Fruit fly (Drosophila melanogaster) whole organism, prepupa: Measurements from ENCODE around the gene papi.

Experiments
- CG10631 ChIP-seq: fragments of 200-800 bp; sonication (Bioruptor generic); optimal IDR thresholded peaks from 2 replicates; lab custom pipeline; 2016; ENCODE audit warnings: missing biosample characterization, missing genetic modification characterization
- CG10669 ChIP-seq: fragments of 200-800 bp; sonication (Bioruptor generic); optimal IDR thresholded peaks from 3 replicates; lab custom pipeline; 2018; ENCODE audit warnings: missing biosample characterization, mild to moderate bottlenecking, missing genetic modification characterization, moderate library complexity
- CG11294 ChIP-seq: fragments of 200-800 bp; sonication (Bioruptor generic); IDR thresholded peaks from 2 replicates; pipeline ENCODE4 v1.3.6; 2022; ENCODE audit warnings: missing biosample characterization, missing genetic modification characterization
- CG11902 ChIP-seq: fragments of 200-800 bp; sonication (Bioruptor generic); optimal IDR thresholded peaks from 3 replicates; lab custom pipeline; 2016; ENCODE audit warnings: missing biosample characterization, missing genetic modification characterization
- CG1621 ChIP-seq: fragments of 200-800 bp; sonication (Bioruptor generic); optimal IDR thresholded peaks from 3 replicates; lab custom pipeline; 2018; ENCODE audit warnings: missing biosample characterization, mild to moderate bottlenecking, missing genetic modification characterization
- CG16779 ChIP-seq: fragments of 200-800 bp; sonication (Bioruptor generic); optimal IDR thresholded peaks from 3 replicates; lab custom pipeline; 2017; ENCODE audit warnings: missing biosample characterization, mild to moderate bottlenecking, missing genetic modification characterization
- CG3032 ChIP-seq: fragments of 200-800 bp; optimal IDR thresholded peaks from 2 replicates; lab custom pipeline; 2019; ENCODE audit warnings: missing biosample characterization, mild to moderate bottlenecking, missing genetic modification characterization, moderate library complexity
- CG31627 ChIP-seq: fragments of 200-800 bp; sonication (Bioruptor generic); optimal IDR thresholded peaks from 3 replicates; lab custom pipeline; 2016; ENCODE audit warnings: missing biosample characterization, missing genetic modification characterization
- CG32006 ChIP-seq: fragments of 200-800 bp; sonication (Bioruptor generic); optimal IDR thresholded peaks from 3 replicates; lab custom pipeline; 2017; ENCODE audit warnings: missing biosample characterization, mild to moderate bottlenecking, missing genetic modification characterization
- CG34406 ChIP-seq: fragments of 200-800 bp; sonication (Bioruptor generic); optimal IDR thresholded peaks from 3 replicates; lab custom pipeline; 2016; ENCODE audit warnings: missing biosample characterization, missing genetic modification characterization
- CG6163 ChIP-seq: fragments of 200-800 bp; sonication (Bioruptor generic); IDR thresholded peaks from 3 replicates; pipeline ENCODE4 v1.3.6; 2022; ENCODE audit warnings: missing biosample characterization, missing genetic modification characterization
- CG6276 ChIP-seq: fragments of 200-800 bp; sonication (Bioruptor generic); optimal IDR thresholded peaks from 2 replicates; lab custom pipeline; 2017; ENCODE audit warnings: missing biosample characterization, mild to moderate bottlenecking, missing genetic modification characterization
- CG6808 ChIP-seq: fragments of 200-800 bp; sonication (Bioruptor generic); optimal IDR thresholded peaks from 3 replicates; lab custom pipeline; 2017; ENCODE audit warnings: missing biosample characterization, missing genetic modification characterization, mild to moderate bottlenecking, moderate library complexity, missing genetic modification reagents
- CG6854 ChIP-seq: fragments of 200-800 bp; sonication (Bioruptor generic); optimal IDR thresholded peaks from 2 replicates; lab custom pipeline; 2017; ENCODE audit warnings: missing biosample characterization, mild to moderate bottlenecking, missing genetic modification characterization
- CG7368 ChIP-seq: fragments of 200-800 bp; sonication (Bioruptor generic); optimal IDR thresholded peaks from 3 replicates; lab custom pipeline; 2016; ENCODE audit warnings: missing biosample characterization, missing genetic modification characterization
- CG8119 ChIP-seq: fragments of 200-800 bp; sonication (Bioruptor generic); IDR thresholded peaks from 3 replicates; pipeline ENCODE4 v1.3.6; 2022; ENCODE audit warnings: missing biosample characterization, missing genetic modification characterization
- CG8319 ChIP-seq: fragments of 200-800 bp; sonication (Bioruptor generic); optimal IDR thresholded peaks from 3 replicates; lab custom pipeline; 2016; ENCODE audit warnings: missing biosample characterization, missing genetic modification characterization
- CG8632 ChIP-seq: fragments of 200-800 bp; sonication (Bioruptor generic); optimal IDR thresholded peaks from 3 replicates; lab custom pipeline; 2016; ENCODE audit warnings: missing biosample characterization, missing genetic modification characterization
- CG9139 ChIP-seq: fragments of 200-800 bp; sonication (Bioruptor generic); optimal IDR thresholded peaks from 3 replicates; lab custom pipeline; 2017; ENCODE audit warnings: missing biosample characterization, mild to moderate bottlenecking, missing genetic modification characterization
- Eip78C ChIP-seq: fragments of 200-800 bp; sonication (Bioruptor generic); peaks from one replicate; lab custom pipeline; 2016; ENCODE audit warnings: missing biosample characterization, missing genetic modification characterization
- Eip93F ChIP-seq: fragments of 200-800 bp; sonication (Bioruptor generic); optimal IDR thresholded peaks from 2 replicates; lab custom pipeline; 2016; ENCODE audit warnings: missing biosample characterization, mild to moderate bottlenecking, missing genetic modification characterization
- Ets21C ChIP-seq: fragments of 200-800 bp; sonication (Bioruptor generic); optimal IDR thresholded peaks from 3 replicates; lab custom pipeline; 2016; ENCODE audit warnings: missing biosample characterization, missing genetic modification characterization
- Ets96B ChIP-seq: fragments of 200-800 bp; optimal IDR thresholded peaks from 2 replicates; lab custom pipeline; 2019; ENCODE audit warnings: missing biosample characterization, mild to moderate bottlenecking, missing genetic modification characterization, moderate library complexity
- Gug ChIP-seq: fragments of 200-800 bp; sonication (Bioruptor generic); IDR thresholded peaks from 2 replicates; pipeline ENCODE4 v1.3.6; 2022; ENCODE audit warnings: missing biosample characterization, missing genetic modification characterization
- Hr38 ChIP-seq: sonication (Bioruptor generic); optimal IDR thresholded peaks from 2 replicates; lab custom pipeline; 2016; ENCODE audit warnings: missing biosample characterization, missing genetic modification characterization
- Hr39 ChIP-seq: fragments of 200-800 bp; sonication (Bioruptor generic); optimal IDR thresholded peaks from 2 replicates; lab custom pipeline; 2016; ENCODE audit warnings: missing biosample characterization, missing genetic modification characterization
- Hr4 ChIP-seq: fragments of 200-800 bp; sonication (Bioruptor generic); optimal IDR thresholded peaks from 3 replicates; lab custom pipeline; 2016; ENCODE audit warnings: missing biosample characterization, missing genetic modification characterization
- Lpt ChIP-seq: fragments of 200-800 bp; sonication (Bioruptor generic); optimal IDR thresholded peaks from 3 replicates; lab custom pipeline; 2016; ENCODE audit warnings: missing biosample characterization, missing genetic modification characterization
- OdsH ChIP-seq: fragments of 200-800 bp; sonication (Bioruptor generic); optimal IDR thresholded peaks from 3 replicates; lab custom pipeline; 2016; ENCODE audit warnings: missing biosample characterization, missing genetic modification characterization
- Smox ChIP-seq: fragments of 200-800 bp; sonication (Bioruptor generic); optimal IDR thresholded peaks from 3 replicates; lab custom pipeline; 2016; ENCODE audit warnings: missing biosample characterization, missing genetic modification characterization
- Sox102F ChIP-seq: fragments of 200-800 bp; sonication (Bioruptor generic); optimal IDR thresholded peaks from 2 replicates; lab custom pipeline; 2016; ENCODE audit warnings: missing biosample characterization, mild to moderate bottlenecking, missing genetic modification characterization
- Sox14 ChIP-seq: fragments of 200-800 bp; sonication (Bioruptor generic); optimal IDR thresholded peaks from 3 replicates; lab custom pipeline; 2016; ENCODE audit warnings: missing biosample characterization, missing genetic modification characterization
- Sox15 ChIP-seq: fragments of 200-800 bp; sonication (Bioruptor generic); optimal IDR thresholded peaks from 3 replicates; lab custom pipeline; 2016; ENCODE audit warnings: missing biosample characterization, missing genetic modification characterization
- achi ChIP-seq: fragments of 200-800 bp; sonication (Bioruptor generic); optimal IDR thresholded peaks from 3 replicates; lab custom pipeline; 2016; ENCODE audit warnings: missing biosample characterization, missing genetic modification characterization
- acj6 ChIP-seq: fragments of 200-800 bp; sonication (Bioruptor generic); optimal IDR thresholded peaks from 3 replicates; lab custom pipeline; 2016; ENCODE audit warnings: missing biosample characterization, missing genetic modification characterization
- cyc ChIP-seq: fragments of 200-800 bp; sonication (Bioruptor generic); optimal IDR thresholded peaks from 3 replicates; lab custom pipeline; 2016; ENCODE audit warnings: missing biosample characterization, missing genetic modification characterization
- dac ChIP-seq: fragments of 200-800 bp; sonication (Bioruptor generic); optimal IDR thresholded peaks from 2 replicates; lab custom pipeline; 2017; ENCODE audit warnings: missing biosample characterization, mild to moderate bottlenecking, missing genetic modification characterization
- dsx ChIP-seq: fragments of 200-800 bp; optimal IDR thresholded peaks from 3 replicates; lab custom pipeline; 2019; ENCODE audit warnings: missing biosample characterization, mild to moderate bottlenecking, missing genetic modification characterization, moderate library complexity; ENCODE audit not compliant: poor library complexity, severe bottlenecking
- fd59A ChIP-seq: fragments of 200-800 bp; sonication (Bioruptor generic); optimal IDR thresholded peaks from 2 replicates; lab custom pipeline; 2017; ENCODE audit warnings: missing biosample characterization, mild to moderate bottlenecking, missing genetic modification characterization, missing genetic modification reagents
- fkh ChIP-seq: fragments of 200-800 bp; sonication (Bioruptor generic); optimal IDR thresholded peaks from 3 replicates; lab custom pipeline; 2017; ENCODE audit warnings: missing biosample characterization, mild to moderate bottlenecking, missing genetic modification characterization, moderate library complexity
- pdm3 ChIP-seq: fragments of 200-800 bp; sonication (Bioruptor generic); optimal IDR thresholded peaks from 3 replicates; lab custom pipeline; 2016; ENCODE audit warnings: missing biosample characterization, missing genetic modification characterization
- ss ChIP-seq, 2 experiments: fragments of 200-800 bp; sonication (Bioruptor generic); optimal IDR thresholded peaks; 2 replicates in 1 of 2; 3 replicates in 1 of 2; lab custom pipeline; 2017 to 2018; ENCODE audit warnings: mild to moderate bottlenecking in 2 of 2, missing biosample characterization in 2 of 2, missing genetic modification characterization in 2 of 2, moderate library complexity in 1 of 2
- svp ChIP-seq: fragments of 200-800 bp; sonication (Bioruptor generic); peaks from one replicate; lab custom pipeline; 2016; ENCODE audit warnings: missing biosample characterization, missing genetic modification characterization
- topi ChIP-seq: fragments of 200-800 bp; sonication (Bioruptor generic); optimal IDR thresholded peaks from 3 replicates; lab custom pipeline; 2016; ENCODE audit warnings: missing biosample characterization, missing genetic modification characterization
- vri ChIP-seq: fragments of 200-800 bp; sonication (Bioruptor generic); optimal IDR thresholded peaks from 3 replicates; lab custom pipeline; 2016; ENCODE audit warnings: missing biosample characterization, mild to moderate bottlenecking, missing genetic modification characterization

papi gene

DNA sequence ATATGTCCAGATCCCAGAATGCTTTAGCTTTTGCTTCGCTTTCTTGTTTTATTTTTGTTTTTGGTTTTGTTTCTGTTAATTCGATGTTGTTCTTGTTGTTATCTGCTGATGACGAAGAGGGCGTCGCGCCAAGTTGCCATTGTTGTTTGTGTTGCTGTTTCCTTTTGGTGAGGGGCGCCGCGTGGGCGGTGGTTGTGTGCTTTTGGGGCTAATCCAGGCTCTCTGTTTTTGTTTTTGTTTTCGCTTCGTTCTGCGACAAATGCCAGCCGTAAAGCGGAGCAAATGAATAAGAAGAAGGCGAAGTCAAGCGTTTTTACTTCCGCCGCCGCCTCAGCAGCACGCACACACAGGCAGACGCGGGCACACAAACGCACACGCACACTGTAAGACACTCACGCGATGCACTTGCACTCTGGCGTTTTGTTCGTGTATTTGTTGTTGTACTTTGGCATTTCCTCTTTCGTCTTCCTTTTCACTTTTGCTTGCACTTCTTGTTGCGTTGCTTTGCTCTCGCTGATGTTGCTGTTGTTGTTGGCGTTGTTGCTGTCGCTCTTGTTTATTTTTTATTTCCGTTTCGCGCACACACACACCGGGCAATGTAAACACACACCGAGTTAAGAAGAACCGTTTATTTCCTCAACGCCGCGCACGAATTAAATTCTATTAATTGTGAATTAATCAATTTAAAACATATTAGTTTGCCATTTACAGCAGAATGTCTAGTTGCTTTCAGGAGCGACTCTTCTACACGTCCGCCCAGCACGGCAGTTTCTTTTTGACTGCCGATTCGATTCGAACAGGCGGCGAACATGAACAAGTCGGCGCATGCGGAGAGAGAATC, 42.4 kb upstream of the papi start, which contains the start of gene aop (continued):
- TF ChIP-seq CG6854 = peak; percentile 54
- TF ChIP-seq CG31627 = no peak
- TF ChIP-seq Hr4 = no peak
- TF ChIP-seq Sox14 (GFP tag; lab: Kevin White, UChicago) = peak; percentile 42
- no peak for TF ChIP-seq Sox15
- no peak for TF ChIP-seq OdsH (GFP tag; lab: Kevin White, UChicago)
- peak; percentile 25 for TF ChIP-seq CG8632
- no peak for TF ChIP-seq CG10631 (GFP tag; lab: Kevin White, UChicago)
- TF ChIP-seq svp (GFP tag; lab: Kevin White, UChicago) = peak; percentile 85
- TF ChIP-seq CG11294 = no peak
- TF ChIP-seq CG11902 (GFP tag; lab: Kevin White, UChicago) = no peak
- TF ChIP-seq CG8319 = no peak
- peak; percentile 70 for TF ChIP-seq fkh (GFP tag; lab: Kevin White, UChicago)
- TF ChIP-seq Ets96B (tag; lab: Kevin White, UChicago) = peak; percentile 29
- peak; percentile 38 for TF ChIP-seq Smox (GFP tag; lab: Kevin White, UChicago)
- peak; percentile 52 for TF ChIP-seq vri
- peak; percentile 68 for TF ChIP-seq Eip78C
- peak; percentile 60 for TF ChIP-seq CG16779 (tag; lab: Kevin White, UChicago)
- TF ChIP-seq cyc (GFP tag; lab: Kevin White, UChicago) = no peak
- peak; percentile 65 for TF ChIP-seq CG6163
- peak; percentile 54 for TF ChIP-seq topi (GFP tag; lab: Kevin White, UChicago)
- TF ChIP-seq Hr38 (GFP tag; lab: Kevin White, UChicago) = no peak
- TF ChIP-seq acj6 = no peak
- TF ChIP-seq Lpt (GFP tag; lab: Kevin White, UChicago) = no peak
- TF ChIP-seq ss (GFP tag; optimal IDR thresholded peaks at IDR 0.05; lab: Kevin White, UChicago) = peak; percentile 68 to 83
- TF ChIP-seq Hr39 (GFP tag; lab: Kevin White, UChicago) = no peak
- TF ChIP-seq CG6808 (GFP tag; lab: Kevin White, UChicago) = peak; percentile 40
- TF ChIP-seq CG9139 = peak; percentile 49
- TF ChIP-seq Eip93F (GFP tag; lab: Kevin White, UChicago) = peak; percentile 55

DNA sequence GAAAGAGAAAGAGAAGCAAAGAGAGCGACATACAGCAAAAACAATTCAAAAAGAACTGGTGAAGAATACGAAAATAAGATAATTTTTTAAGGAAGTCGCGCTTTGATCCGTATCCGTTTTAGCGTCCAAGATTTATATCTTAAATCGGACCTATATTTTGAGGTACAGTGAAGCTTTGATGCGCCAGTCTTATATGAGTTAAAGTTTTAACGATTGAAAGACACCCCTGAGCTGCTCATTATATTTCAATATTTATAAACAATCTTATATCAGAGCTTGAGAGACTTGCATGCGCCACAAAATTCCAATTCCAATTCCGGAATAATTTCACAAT, 41.8 kb upstream of the papi start:
- TF ChIP-seq svp (GFP tag; lab: Kevin White, UChicago) = peak; percentile 67
- TF ChIP-seq Hr4 = peak; percentile 69
- TF ChIP-seq Sox102F = no peak
- no peak for TF ChIP-seq cyc (GFP tag; lab: Kevin White, UChicago)
- peak; percentile 35 for TF ChIP-seq achi
- TF ChIP-seq Sox14 (GFP tag; lab: Kevin White, UChicago) = peak; percentile 3
- TF ChIP-seq CG7368 (GFP tag; lab: Kevin White, UChicago) = no peak
- TF ChIP-seq Hr39 (GFP tag; lab: Kevin White, UChicago) = peak; percentile 27
- no peak for TF ChIP-seq fd59A (GFP tag; lab: Kevin White, UChicago)
- no peak for TF ChIP-seq CG34406
- no peak for TF ChIP-seq Gug (GFP tag; lab: Robert Waterston, UW)
- TF ChIP-seq dsx (GFP tag; lab: Kevin White, UChicago) = no peak
- peak; percentile 56 for TF ChIP-seq OdsH (GFP tag; lab: Kevin White, UChicago)
- peak; percentile 11 for TF ChIP-seq pdm3 (GFP tag; lab: Kevin White, UChicago)
- TF ChIP-seq Lpt (GFP tag; lab: Kevin White, UChicago) = no peak
- peak; percentile 62 for TF ChIP-seq Eip78C
- TF ChIP-seq acj6 = peak; percentile 40
- TF ChIP-seq Smox (GFP tag; lab: Kevin White, UChicago) = no peak
- peak; percentile 24 for TF ChIP-seq CG10631 (GFP tag; lab: Kevin White, UChicago)
- TF ChIP-seq CG6163 = no peak
- no peak for TF ChIP-seq CG8632
- no peak for TF ChIP-seq CG31627
- TF ChIP-seq dac (GFP tag; lab: Kevin White, UChicago) = no peak
- TF ChIP-seq fkh (GFP tag; lab: Kevin White, UChicago) = no peak
- TF ChIP-seq ss (GFP tag; optimal IDR thresholded peaks at IDR 0.05; lab: Kevin White, UChicago) = no peak
- TF ChIP-seq CG32006 (GFP tag; lab: Kevin White, UChicago) = peak; percentile 14
- TF ChIP-seq CG10669 (GFP tag; lab: Kevin White, UChicago) = no peak
- no peak for TF ChIP-seq Ets21C (GFP tag; lab: Kevin White, UChicago)
- no peak for TF ChIP-seq CG1621 (tag; lab: Kevin White, UChicago)
- TF ChIP-seq CG3032 = no peak
- no peak for TF ChIP-seq CG6276 (GFP tag; lab: Kevin White, UChicago)
- peak; percentile 50 for TF ChIP-seq CG8119 (GFP tag; lab: Robert Waterston, UW)
